Worm (Caenorhabditis elegans): Measurements from ENCODE around the gene K09C4.5.

Gene K09C4.5

ce11 chrX:3300582-3300981, 18.2 kb downstream of the K09C4.5 start:
- no peak for TF ChIP-seq lin-39 (tag; optimal IDR thresholded peaks at IDR 0.05)
- no peak for TF ChIP-seq lsy-12 (tag; optimal IDR thresholded peaks at IDR 0.05)
- TF ChIP-seq egl-5 (tag; optimal IDR thresholded peaks at IDR 0.05): no peak
- no peak for TF ChIP-seq nhr-43 (tag; optimal IDR thresholded peaks at IDR 0.05; ENCODE audit: poor library complexity, severe bottlenecking)
- no peak for TF ChIP-seq pqm-1 (tag; optimal IDR thresholded peaks at IDR 0.05)
- TF ChIP-seq eor-1 (tag; optimal IDR thresholded peaks at IDR 0.05): no peak
- no peak for TF ChIP-seq aly-2 (tag; optimal IDR thresholded peaks at IDR 0.05)
- no peak for TF ChIP-seq ztf-4 (tag; optimal IDR thresholded peaks at IDR 0.05)
- TF ChIP-seq ceh-16 (tag; optimal IDR thresholded peaks at IDR 0.05): no peak
- no peak for TF ChIP-seq mml-1 (tag; optimal IDR thresholded peaks at IDR 0.05)
- TF ChIP-seq nhr-11 (tag; optimal IDR thresholded peaks at IDR 0.05): no peak
- no peak for TF ChIP-seq nhr-12 (tag; optimal IDR thresholded peaks at IDR 0.05)
- no peak for TF ChIP-seq mdl-1 (tag; optimal IDR thresholded peaks at IDR 0.05)
- TF ChIP-seq nhr-76 (tag; optimal IDR thresholded peaks at IDR 0.05): no peak
- TF ChIP-seq ceh-28 (tag; optimal IDR thresholded peaks at IDR 0.05): no peak
- no peak for TF ChIP-seq sea-2 (GFP tag; optimal IDR thresholded peaks at IDR 0.05)

- TF ChIP-seq fkh-10 (GFP tag; optimal IDR thresholded peaks at IDR 0.05): no peak
- TF ChIP-seq pqm-1 (tag; optimal IDR thresholded peaks at IDR 0.05): no peak
- TF ChIP-seq elt-1 (tag; optimal IDR thresholded peaks at IDR 0.05): no peak
- no peak for TF ChIP-seq nhr-76 (tag; optimal IDR thresholded peaks at IDR 0.05)
Measured at ce11 chrX:3301770-3302169, 19.3 kb downstream of the K09C4.5 start, which contains the start of gene F11D5.5. Gene F11D5.5, plus strand, starts transcription at chrX:3302070.

DNA sequence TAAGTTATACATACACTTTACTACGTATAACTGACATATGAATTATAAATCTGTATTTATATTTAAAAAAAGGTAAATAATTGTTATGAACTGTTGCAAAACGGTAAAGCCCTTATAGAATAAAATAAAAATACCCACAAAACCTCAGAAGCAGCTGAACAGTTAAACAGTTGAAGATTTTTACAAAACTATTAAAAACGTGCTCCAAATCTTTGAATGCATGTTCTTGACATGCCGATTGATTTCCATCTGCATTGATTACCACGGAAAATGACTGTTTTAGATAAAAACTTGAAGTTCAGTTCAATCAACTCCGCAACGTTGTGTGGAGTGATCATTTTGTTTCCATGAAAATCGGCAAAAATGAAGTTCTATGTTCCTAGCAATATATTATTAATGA, 21.6 kb downstream of the K09C4.5 start, which contains the start of gene F11D5.7:
Gene F11D5.7 (plus strand): TSS at position 301 of the 400 bp plus-strand sequence.
- TF ChIP-seq daf-12 (tag; optimal IDR thresholded peaks at IDR 0.05): no peak
- no peak for TF ChIP-seq R02D3.7 (tag; optimal IDR thresholded peaks at IDR 0.05)
- TF ChIP-seq hmg-11 (tag; optimal IDR thresholded peaks at IDR 0.05): no peak
- TF ChIP-seq nfya-1 (tag; optimal IDR thresholded peaks at IDR 0.05; ENCODE audit: insufficient read depth): no peak
- TF ChIP-seq fkh-10 (GFP tag; optimal IDR thresholded peaks at IDR 0.05): no peak
- TF ChIP-seq egl-27 (tag; optimal IDR thresholded peaks at IDR 0.05): no peak
- no peak for TF ChIP-seq lin-15B (tag; optimal IDR thresholded peaks at IDR 0.05)
- no peak for TF ChIP-seq egl-5 (tag; optimal IDR thresholded peaks at IDR 0.05)
- TF ChIP-seq eor-1 (tag; optimal IDR thresholded peaks at IDR 0.05): no peak
- TF ChIP-seq tbx-2 (tag; optimal IDR thresholded peaks at IDR 0.05): no peak
- TF ChIP-seq nhr-23 (tag; optimal IDR thresholded peaks at IDR 0.05): no peak

- TF ChIP-seq pqm-1 (tag; optimal IDR thresholded peaks at IDR 0.05): peak; percentile 93
- no peak for TF ChIP-seq fkh-10 (GFP tag; optimal IDR thresholded peaks at IDR 0.05)
- TF ChIP-seq mdl-1 (tag; optimal IDR thresholded peaks at IDR 0.05): no peak
- TF ChIP-seq fkh-2 (tag; optimal IDR thresholded peaks at IDR 0.05): no peak
- no peak for TF ChIP-seq daf-12 (tag; optimal IDR thresholded peaks at IDR 0.05)
- TF ChIP-seq pha-4 (tag; optimal IDR thresholded peaks at IDR 0.05): peak; percentile 45
- TF ChIP-seq nhr-28 (tag; optimal IDR thresholded peaks at IDR 0.05): no peak
- peak; percentile 28 for TF ChIP-seq nhr-76 (tag; optimal IDR thresholded peaks at IDR 0.05)
- no peak for TF ChIP-seq snpc-4 (tag; optimal IDR thresholded peaks at IDR 0.05)
- TF ChIP-seq elt-2 (tag; optimal IDR thresholded peaks at IDR 0.05): peak; percentile 90
- TF ChIP-seq ceh-16 (tag; optimal IDR thresholded peaks at IDR 0.05): no peak
Measured at ce11 chrX:3306594-3307296, 24.3 kb downstream of the K09C4.5 start.

ce11 chrX:3310702-3311101, 28.3 kb downstream of the K09C4.5 start:
- TF ChIP-seq pqm-1 (tag; optimal IDR thresholded peaks at IDR 0.05) (no peak), ceh-16 (tag; optimal IDR thresholded peaks at IDR 0.05) (no peak), mml-1 (tag; optimal IDR thresholded peaks at IDR 0.05) (no peak), unc-39 (tag; optimal IDR thresholded peaks at IDR 0.05) (no peak), elt-3 (tag; optimal IDR thresholded peaks at IDR 0.05) (no peak), R02D3.7 (tag; optimal IDR thresholded peaks at IDR 0.05) (no peak), ZK546.5 (tag; optimal IDR thresholded peaks at IDR 0.05) (no peak), nhr-43 (tag; optimal IDR thresholded peaks at IDR 0.05; ENCODE audit: poor library complexity, severe bottlenecking) (no peak), mdl-1 (tag; optimal IDR thresholded peaks at IDR 0.05) (no peak), fkh-2 (tag; optimal IDR thresholded peaks at IDR 0.05) (no peak), tbx-2 (tag; optimal IDR thresholded peaks at IDR 0.05) (no peak), nhr-77 (tag; optimal IDR thresholded peaks at IDR 0.05) (no peak)
